Worm (Caenorhabditis elegans): ENCODE data around the gene ctsa-3.2.

ctsa-3.2 gene

DNA sequence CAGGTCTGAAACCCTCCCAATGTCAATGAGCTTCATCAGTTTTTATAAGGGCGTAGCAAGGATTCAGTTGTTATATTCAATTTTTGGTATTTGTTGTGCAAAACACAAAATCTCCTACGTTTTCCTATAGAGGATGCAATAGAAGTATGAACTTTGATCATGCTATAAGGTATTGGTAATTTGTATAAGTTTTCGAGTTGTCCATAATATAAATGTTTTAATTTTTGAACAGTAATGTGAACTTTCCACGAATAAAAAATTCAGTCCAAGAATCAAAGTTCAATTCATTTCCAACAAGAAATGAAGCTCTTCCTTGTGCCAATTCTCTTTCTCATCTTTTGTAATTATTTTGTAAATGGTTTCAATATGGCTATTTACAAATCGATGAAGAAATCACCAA lies 43.9 kb upstream of the ctsa-3.2 start, which contains the start of gene ZK938.12 (continued):
- no peak for TF ChIP-seq saeg-2 (GFP tag; IDR thresholded peaks at IDR 0.05)
- no peak for TF ChIP-seq aha-1 (tag)

DNA sequence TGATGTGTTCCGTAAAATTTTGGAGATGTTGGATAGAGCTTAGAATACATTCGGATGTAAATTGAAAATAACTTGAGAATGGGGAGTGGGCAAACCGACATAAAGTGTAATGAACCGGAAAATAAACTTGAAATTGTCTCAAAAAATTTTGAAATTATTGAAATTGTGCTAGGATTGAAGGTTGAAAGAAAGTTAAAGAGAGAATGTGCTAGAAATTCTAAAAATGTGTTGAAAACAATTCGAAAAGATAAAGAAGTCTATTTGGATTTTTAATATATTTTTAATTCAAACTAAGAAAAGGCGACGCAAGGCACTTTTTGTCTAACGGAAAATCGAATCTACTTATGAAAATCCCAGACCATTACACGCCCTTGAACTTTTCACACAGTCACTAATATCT lies 41.1 kb upstream of the ctsa-3.2 start, which contains the start of gene ZK938.3:
TSS of gene ZK938.3 (minus strand) at position 101 of the 400 bp plus-strand sequence.
- TF ChIP-seq unc-62 (GFP tag; optimal IDR thresholded peaks at IDR 0.05 in 1 of 2) (peak in 1 of 2 experiments; percentile 26), unc-62 (tag; optimal IDR thresholded peaks at IDR 0.05) (no peak), F37D6.2 (tag; optimal IDR thresholded peaks at IDR 0.05) (no peak)

DNA sequence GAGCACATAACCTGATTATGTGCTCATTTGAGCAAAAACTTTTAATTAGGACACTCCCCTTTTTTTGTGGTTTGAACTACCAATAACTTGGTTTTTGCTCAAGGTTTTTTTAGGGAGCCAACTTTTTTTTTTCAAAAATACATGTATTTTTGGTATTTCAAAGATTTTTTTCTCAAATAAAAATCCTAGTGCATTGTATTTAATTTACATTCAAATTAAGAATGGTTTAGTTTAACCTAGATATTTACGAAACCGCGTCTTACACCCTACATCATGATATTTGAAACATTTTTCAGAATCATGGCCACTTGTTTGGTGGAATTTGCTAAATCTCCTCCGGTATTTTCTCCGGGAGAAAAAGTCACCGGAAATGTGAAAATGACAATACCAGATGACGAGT lies 40.1 kb upstream of the ctsa-3.2 start, which contains the start of gene arrd-5:
TSS of gene arrd-5 (plus strand) at position 301 of the 400 bp plus-strand sequence.
- TF ChIP-seq T20F7.1 (GFP tag; optimal IDR thresholded peaks at IDR 0.05) = no peak
- no peak for TF ChIP-seq fos-1 (tag; optimal IDR thresholded peaks at IDR 0.05)
- TF ChIP-seq Y105C5A.15 (GFP tag; IDR thresholded peaks at IDR 0.05) = no peak
- no peak for TF ChIP-seq F37D6.2 (tag; optimal IDR thresholded peaks at IDR 0.05)
- TF ChIP-seq mes-2 (tag; optimal IDR thresholded peaks at IDR 0.05; ENCODE audit: poor library complexity, severe bottlenecking) = no peak
- peak in 1 of 2 experiments; percentile 18 for TF ChIP-seq unc-62 (GFP tag; optimal IDR thresholded peaks at IDR 0.05 in 1 of 2)
- no peak for TF ChIP-seq unc-62 (tag; optimal IDR thresholded peaks at IDR 0.05)

DNA sequence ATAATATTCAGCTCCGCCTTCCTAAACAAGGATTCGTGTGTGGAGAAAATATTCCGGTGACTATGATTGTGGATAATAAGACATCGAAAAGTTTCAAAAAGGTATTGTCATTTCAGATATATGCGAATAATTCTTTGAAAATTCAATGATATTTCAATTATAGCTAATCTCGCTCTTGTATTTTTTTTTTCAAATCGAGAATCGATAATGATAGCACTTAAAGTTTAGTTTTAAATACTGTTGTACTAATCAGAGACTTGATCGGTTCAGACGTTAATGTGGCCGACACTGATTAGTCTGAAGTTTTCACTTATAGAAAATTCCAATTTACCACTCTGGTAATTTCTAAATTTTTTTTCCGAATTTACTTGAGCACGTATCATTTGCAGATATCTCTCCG lies 39.0 kb upstream of the ctsa-3.2 start:
- TF ChIP-seq nhr-48 (tag; optimal IDR thresholded peaks at IDR 0.05) (no peak), unc-62 (GFP tag; optimal IDR thresholded peaks at IDR 0.05 in 1 of 2) (peak in 1 of 2 experiments; percentile 93), unc-62 (tag; optimal IDR thresholded peaks at IDR 0.05) (no peak)

DNA sequence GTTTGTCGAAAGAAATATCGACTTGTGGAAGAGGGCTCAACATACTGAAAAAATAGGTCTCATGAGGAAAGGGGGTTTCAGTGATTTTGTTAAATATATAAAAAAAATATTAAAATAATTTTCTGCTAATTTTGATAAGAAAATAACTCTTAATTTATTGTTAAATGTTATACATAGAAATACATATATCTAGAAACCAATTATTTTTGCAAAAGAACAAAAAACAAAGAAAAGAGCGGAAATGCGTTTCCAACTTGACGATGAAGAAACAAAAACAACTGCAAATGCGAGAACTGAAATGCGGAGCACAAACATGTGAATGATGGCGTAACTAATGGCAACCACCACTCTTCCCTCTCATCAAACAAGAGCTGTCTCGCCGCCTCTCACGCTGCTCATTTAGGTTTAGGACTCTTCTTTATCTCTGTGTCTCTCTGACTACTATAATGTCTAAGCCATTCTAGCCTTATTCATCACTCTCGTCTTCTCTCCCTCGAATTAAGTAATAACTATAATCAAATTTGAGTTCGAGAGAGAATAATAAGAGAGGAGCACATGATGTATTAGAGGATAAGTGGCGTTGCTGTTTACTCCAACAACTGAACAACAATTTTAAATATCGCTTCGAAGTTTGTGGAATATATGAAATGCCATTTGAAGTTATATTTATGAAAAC lies 36.6 kb upstream of the ctsa-3.2 start, which contains the start of gene arrd-4:
TSS of gene arrd-4 (minus strand) at position 51 of the 676 bp plus-strand sequence.
- TF ChIP-seq nhr-11 (tag; optimal IDR thresholded peaks at IDR 0.05) (peak; percentile 66), lin-13 (GFP tag; optimal IDR thresholded peaks at IDR 0.05) (no peak)

DNA sequence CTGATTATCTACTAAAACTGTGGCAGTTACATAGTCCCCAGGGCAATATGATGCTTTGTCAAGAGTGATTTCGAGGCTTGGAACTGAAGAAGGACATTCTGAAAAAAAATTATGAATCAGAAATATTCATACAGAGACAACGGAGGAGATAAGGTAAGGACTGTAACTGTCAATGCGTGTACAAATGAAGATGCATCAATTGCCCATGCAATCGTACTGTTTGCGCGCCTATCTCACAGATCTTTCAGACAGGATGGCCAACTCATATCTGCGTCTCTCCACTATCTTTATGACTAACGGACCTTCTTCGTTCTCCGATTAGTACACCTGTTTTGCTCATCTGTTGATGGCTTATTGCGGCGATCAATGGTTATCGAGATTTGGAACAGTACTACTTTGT lies 34.7 kb upstream of the ctsa-3.2 start, which contains the start of gene ZK938.11:
TSS of gene ZK938.11 (minus strand) at position 101 of the 400 bp plus-strand sequence.
- TF ChIP-seq F44E2.7 (GFP tag; IDR thresholded peaks at IDR 0.05) (no peak), lsy-2 (tag; optimal IDR thresholded peaks at IDR 0.05) (no peak), nhr-111 (GFP tag; optimal IDR thresholded peaks at IDR 0.05) (no peak)

DNA sequence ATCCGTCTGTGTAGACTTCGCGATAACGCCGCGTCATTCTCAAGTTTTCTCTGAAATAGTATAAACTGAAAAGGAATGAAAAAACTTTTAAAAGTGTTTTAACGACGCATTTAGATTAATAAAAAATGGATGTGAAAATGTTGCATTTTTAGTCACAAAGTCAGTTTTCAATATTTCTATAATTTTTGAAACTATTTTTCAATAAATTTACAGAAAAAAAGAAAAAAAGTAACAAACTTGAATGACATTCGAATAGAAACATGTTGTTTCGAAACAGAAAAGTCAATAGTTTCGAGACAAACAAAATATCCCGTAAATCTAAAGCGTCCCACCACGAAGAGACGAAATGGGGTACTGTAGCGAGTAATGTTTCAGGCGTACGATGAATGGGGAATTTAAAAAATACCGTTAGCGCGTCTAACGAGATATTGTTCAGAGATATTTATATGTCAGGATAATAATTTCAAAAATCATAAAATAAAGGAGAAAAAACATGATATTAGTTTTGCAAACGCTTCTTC lies 32.9 kb upstream of the ctsa-3.2 start, which contains the start of gene rnh-1.2:
TSS of gene rnh-1.2 (minus strand) at position 51 of the 521 bp plus-strand sequence.
- TF ChIP-seq hlh-30 (tag; optimal IDR thresholded peaks at IDR 0.05; ENCODE audit: insufficient read depth) (no peak), R02D3.7 (tag; optimal IDR thresholded peaks at IDR 0.05) (peak; percentile 56), lir-3 (tag; optimal IDR thresholded peaks at IDR 0.05) (no peak)

DNA sequence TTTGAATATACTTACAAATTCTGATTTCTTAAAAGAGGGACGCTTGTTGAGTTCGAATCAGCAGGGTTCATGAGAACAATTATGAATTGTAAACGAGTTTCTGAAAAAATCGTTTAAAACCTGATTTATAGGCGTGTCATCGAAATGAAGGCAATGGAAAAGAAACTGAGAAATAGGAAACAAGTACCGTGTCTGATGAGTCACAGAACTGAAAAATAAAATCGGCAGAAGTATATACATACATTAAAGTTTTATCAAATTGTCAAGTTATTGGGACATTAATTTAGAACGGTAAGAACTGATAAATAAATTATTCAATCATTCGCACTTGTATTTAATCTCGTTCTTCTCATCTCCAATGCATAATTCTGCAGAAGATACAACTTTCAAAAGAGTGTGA lies 29.7 kb upstream of the ctsa-3.2 start, which contains the start of gene chil-9:
TSS of gene chil-9 (minus strand) at position 101 of the 400 bp plus-strand sequence.
- TF ChIP-seq lin-38 (GFP tag; IDR thresholded peaks at IDR 0.05) = no peak
- TF ChIP-seq unc-62 (GFP tag; optimal IDR thresholded peaks at IDR 0.05 in 1 of 2) = peak in 1 of 2 experiments; percentile 31
- TF ChIP-seq unc-62 (tag; optimal IDR thresholded peaks at IDR 0.05) = no peak
- TF ChIP-seq daf-19 (GFP tag; conservative IDR thresholded peaks at IDR 0.05) = no peak

DNA sequence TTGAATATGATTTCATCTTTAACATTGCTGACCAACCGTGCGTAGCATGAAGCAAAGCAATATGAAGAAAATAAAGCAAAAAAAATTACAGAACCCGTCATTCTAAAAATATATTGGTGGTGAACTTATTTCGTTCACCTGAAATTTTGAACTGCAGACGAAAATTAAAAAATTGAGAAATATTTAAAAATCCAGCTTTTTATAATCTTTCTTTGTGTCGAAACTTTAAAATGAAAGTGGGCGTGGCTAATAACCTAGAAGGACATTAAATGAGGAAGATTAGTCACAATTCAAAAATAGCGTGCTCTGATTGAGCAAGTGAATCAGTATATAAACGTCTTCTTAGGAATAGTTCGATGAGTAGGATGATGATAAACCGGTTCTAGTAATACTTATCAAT lies 25.5 kb upstream of the ctsa-3.2 start, which contains the start of gene old-2:
TSS of gene old-2 (minus strand) at position 101 of the 400 bp plus-strand sequence.
- TF ChIP-seq dmd-9 (GFP tag; IDR thresholded peaks at IDR 0.05) (no peak), lin-39 (tag; optimal IDR thresholded peaks at IDR 0.05) (no peak), hlh-11 (tag; optimal IDR thresholded peaks at IDR 0.05) (no peak), nhr-111 (GFP tag; optimal IDR thresholded peaks at IDR 0.05) (no peak), ZK546.5 (tag; optimal IDR thresholded peaks at IDR 0.05) (no peak), dpl-1 (GFP tag; optimal IDR thresholded peaks at IDR 0.05) (no peak), arid-1 (GFP tag; conservative IDR thresholded peaks at IDR 0.05) (no peak)
